Worm (Caenorhabditis elegans): ENCODE results near the gene lin-39.

DNA sequence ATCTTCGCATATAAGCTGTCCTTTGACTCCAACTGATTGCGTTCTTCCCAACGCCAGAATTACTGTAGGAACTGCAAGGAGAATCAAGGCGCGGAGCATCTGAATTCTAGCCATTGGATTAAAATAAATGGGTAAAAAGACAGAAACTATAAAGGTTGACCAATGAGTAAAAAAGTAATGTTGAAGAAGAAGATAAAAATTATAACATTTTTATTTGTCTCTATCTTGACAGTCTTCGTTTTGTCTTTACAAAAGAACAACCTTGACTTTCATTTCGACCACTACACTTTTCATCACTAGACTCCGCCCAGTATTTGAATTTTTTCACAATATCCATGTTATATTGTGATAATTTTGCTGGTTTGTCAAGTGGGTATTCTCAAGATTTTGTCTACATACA is 28.8 kb upstream of the lin-39 start, which contains the start of gene ttr-8:
- TF ChIP-seq ztf-11 (tag; optimal IDR thresholded peaks at IDR 0.05) (no peak), ztf-4 (tag; optimal IDR thresholded peaks at IDR 0.05) (no peak), pha-4 (tag; optimal IDR thresholded peaks at IDR 0.05) (no peak), elt-2 (tag; optimal IDR thresholded peaks at IDR 0.05) (no peak), lin-39 (tag; optimal IDR thresholded peaks at IDR 0.05) (no peak), zag-1 (tag; optimal IDR thresholded peaks at IDR 0.05) (no peak), nhr-77 (tag; optimal IDR thresholded peaks at IDR 0.05) (no peak), unc-39 (tag; optimal IDR thresholded peaks at IDR 0.05) (no peak), nhr-237 (tag; optimal IDR thresholded peaks at IDR 0.05) (no peak), R02D3.7 (tag; optimal IDR thresholded peaks at IDR 0.05) (no peak)
